Worm (Caenorhabditis elegans) whole organism, L1 larva: ENCODE measurements around the gene acr-2.

ENCODE experiments used
- C04F5.9 ChIP-seq: sonication (generic microtip); optimal IDR thresholded peaks from 2 replicates; lab custom pipeline; 2016; ENCODE audit warnings: missing genetic modification characterization, missing compliant biosample characterization
- C34B4.2 ChIP-seq: sonication (generic microtip); optimal IDR thresholded peaks from 2 replicates; lab custom pipeline; 2017; ENCODE audit warnings: mild to moderate bottlenecking, missing genetic modification characterization, missing compliant biosample characterization
- Y116A8C.19 ChIP-seq: sonication (generic microtip); optimal IDR thresholded peaks from 2 replicates; lab custom pipeline; 2016; ENCODE audit warnings: missing compliant biosample characterization, missing genetic modification characterization, borderline replicate concordance
- blmp-1 ChIP-seq: fragments of 150-350 bp; optimal IDR thresholded peaks from 2 replicates; lab custom pipeline; 2014; ENCODE audit warnings: missing biosample characterization, missing genetic modification characterization
- ceh-63 ChIP-seq: fragments of 200-800 bp; sonication (Bioruptor generic); optimal IDR thresholded peaks from 2 replicates; lab custom pipeline; 2018; ENCODE audit warnings: mild to moderate bottlenecking, missing genetic modification characterization, missing compliant biosample characterization
- ceh-82 ChIP-seq, 3 experiments: fragments of 150-350 bp in 1 of 3; sonication (generic microtip) in 2 of 3; optimal IDR thresholded peaks; 2 replicates each; lab custom pipeline; 2014 to 2017; ENCODE audit warnings: missing biosample characterization in 3 of 3, missing genetic modification characterization in 3 of 3
- ceh-88 ChIP-seq: fragments of 200-800 bp; sonication (Bioruptor generic); IDR thresholded peaks from 2 replicates; pipeline ENCODE4 v1.3.6; 2022; ENCODE audit warnings: missing genetic modification characterization, missing compliant biosample characterization
- ceh-90 ChIP-seq: sonication (generic microtip); optimal IDR thresholded peaks from 2 replicates; lab custom pipeline; 2016; ENCODE audit warnings: missing genetic modification characterization, missing compliant biosample characterization
- ces-1 ChIP-seq: fragments of 150-350 bp; optimal IDR thresholded peaks from 2 replicates; lab custom pipeline; 2014; ENCODE audit warnings: missing biosample characterization, missing genetic modification reagents, missing genetic modification characterization
- dsc-1 ChIP-seq: sonication (generic microtip); optimal IDR thresholded peaks from 2 replicates; lab custom pipeline; 2016; ENCODE audit warnings: mild to moderate bottlenecking, missing genetic modification characterization, missing compliant biosample characterization
- efl-1 ChIP-seq, 4 experiments: fragments of 150-350 bp; optimal IDR thresholded peaks in 3 of 4; peaks in 1 of 4; 1 replicate in 1 of 4; 2 replicates in 3 of 4; lab custom pipeline; 2014; ENCODE audit warnings: missing biosample characterization in 2 of 4, missing genetic modification characterization in 2 of 4, missing genetic modification reagents in 2 of 4
- efl-3 ChIP-seq: fragments of 200-800 bp; sonication (Bioruptor generic); optimal IDR thresholded peaks from 2 replicates; lab custom pipeline; 2018; ENCODE audit warnings: mild to moderate bottlenecking, missing genetic modification characterization, missing compliant biosample characterization
- elt-3 ChIP-seq, 6 experiments: fragments of 150-350 bp in 1 of 6; sonication (generic microtip); optimal IDR thresholded peaks; 2 replicates each; lab custom pipeline; 2017 to 2018; ENCODE audit warnings: missing biosample characterization in 6 of 6, missing genetic modification characterization in 6 of 6, inconsistent platforms in 1 of 6
- fkh-10 ChIP-seq: sonication (generic microtip); optimal IDR thresholded peaks from 2 replicates; lab custom pipeline; 2017; ENCODE audit warnings: missing biosample characterization, missing genetic modification reagents, missing genetic modification characterization
- fkh-4 ChIP-seq: sonication (generic microtip); optimal IDR thresholded peaks from 2 replicates; lab custom pipeline; 2016; ENCODE audit warnings: missing compliant biosample characterization, missing genetic modification characterization, borderline replicate concordance
- fkh-8 ChIP-seq: sonication (generic microtip); optimal IDR thresholded peaks from 2 replicates; lab custom pipeline; 2016; ENCODE audit warnings: mild to moderate bottlenecking, missing genetic modification characterization, missing compliant biosample characterization
- fos-1 ChIP-seq: fragments of 150-350 bp; optimal IDR thresholded peaks from 2 replicates; lab custom pipeline; 2014; ENCODE audit warnings: missing biosample characterization, missing genetic modification characterization
- grh-1 ChIP-seq: fragments of 200-800 bp; sonication (Bioruptor generic); IDR thresholded peaks from 2 replicates; pipeline ENCODE4 v1.3.6; 2022; ENCODE audit warnings: missing genetic modification reagents, missing genetic modification characterization, missing compliant biosample characterization
- hpl-2 ChIP-seq: fragments of 150-350 bp; optimal IDR thresholded peaks from 2 replicates; lab custom pipeline; 2014; ENCODE audit warnings: missing biosample characterization, missing genetic modification reagents, missing genetic modification characterization
- irx-1 ChIP-seq: sonication (generic microtip); optimal IDR thresholded peaks from 2 replicates; lab custom pipeline; 2016; ENCODE audit warnings: missing genetic modification characterization, missing compliant biosample characterization
- isw-1 ChIP-seq: fragments of 200-800 bp; sonication (Bioruptor generic); IDR thresholded peaks from 2 replicates; pipeline ENCODE4 v1.3.6; 2022; ENCODE audit warnings: missing genetic modification characterization, missing compliant biosample characterization
- jun-1 ChIP-seq: fragments of 150-350 bp; optimal IDR thresholded peaks from 2 replicates; lab custom pipeline; 2014; ENCODE audit warnings: missing biosample characterization, missing genetic modification reagents, missing genetic modification characterization
- lin-14 ChIP-seq: fragments of 200-800 bp; sonication (Bioruptor generic); optimal IDR thresholded peaks from 2 replicates; lab custom pipeline; 2018; ENCODE audit warnings: mild to moderate bottlenecking, missing genetic modification characterization, moderate library complexity, missing compliant biosample characterization
- lin-15B ChIP-seq: fragments of 150-350 bp; sonication (generic microtip); optimal IDR thresholded peaks from 3 replicates; lab custom pipeline; 2014; ENCODE audit warnings: missing biosample characterization, missing genetic modification characterization
- lin-35 ChIP-seq, 2 experiments: fragments of 150-350 bp; optimal IDR thresholded peaks; 2 replicates each; lab custom pipeline; 2014; ENCODE audit warnings: missing biosample characterization in 2 of 2, missing genetic modification characterization in 2 of 2, missing genetic modification reagents in 2 of 2
- lir-3 ChIP-seq: sonication (generic microtip); optimal IDR thresholded peaks from 2 replicates; lab custom pipeline; 2016; ENCODE audit warnings: mild to moderate bottlenecking, missing genetic modification characterization, moderate library complexity, missing compliant biosample characterization; ENCODE audit not compliant: poor library complexity
- lsy-2 ChIP-seq, 2 experiments: fragments of 150-350 bp; optimal IDR thresholded peaks; 2 replicates each; lab custom pipeline; 2014; ENCODE audit warnings: missing biosample characterization in 2 of 2, missing genetic modification characterization in 2 of 2
- mab-9 ChIP-seq: fragments of 200-800 bp; sonication (Bioruptor generic); IDR thresholded peaks from 2 replicates; pipeline ENCODE4 v1.3.6; 2022; ENCODE audit warnings: missing genetic modification reagents, missing genetic modification characterization, missing compliant biosample characterization
- nhr-11 ChIP-seq: fragments of 150-350 bp; optimal IDR thresholded peaks from 2 replicates; lab custom pipeline; 2014; ENCODE audit warnings: missing biosample characterization, missing genetic modification characterization
- nhr-19 ChIP-seq: fragments of 200-800 bp; sonication (Bioruptor generic); conservative IDR thresholded peaks from 2 replicates; pipeline ENCODE4 v1.3.6; 2022; ENCODE audit warnings: missing genetic modification characterization, missing compliant biosample characterization
- nhr-20 ChIP-seq: sonication (generic microtip); optimal IDR thresholded peaks from 2 replicates; lab custom pipeline; 2016; ENCODE audit warnings: mild to moderate bottlenecking, missing genetic modification characterization, missing compliant biosample characterization
- nhr-47 ChIP-seq: sonication (generic microtip); optimal IDR thresholded peaks from 2 replicates; lab custom pipeline; 2016; ENCODE audit warnings: mild to moderate bottlenecking, missing genetic modification characterization, moderate library complexity, missing compliant biosample characterization
- nhr-71 ChIP-seq: sonication (generic microtip); optimal IDR thresholded peaks from 2 replicates; lab custom pipeline; 2016; ENCODE audit warnings: mild to moderate bottlenecking, missing genetic modification characterization, moderate library complexity, missing compliant biosample characterization
- nhr-76 ChIP-seq: sonication (generic microtip); optimal IDR thresholded peaks from 2 replicates; lab custom pipeline; 2017; ENCODE audit warnings: missing biosample characterization, missing genetic modification characterization
- nhr-77 ChIP-seq: fragments of 150-350 bp; optimal IDR thresholded peaks from 2 replicates; lab custom pipeline; 2014; ENCODE audit warnings: missing biosample characterization, missing genetic modification characterization
- nhr-85 ChIP-seq: sonication (generic microtip); peaks from one replicate; lab custom pipeline; 2016; ENCODE audit warnings: missing genetic modification characterization, inconsistent platforms, missing compliant biosample characterization
- nhr-90 ChIP-seq: sonication (generic microtip); optimal IDR thresholded peaks from 2 replicates; lab custom pipeline; 2016; ENCODE audit warnings: mild to moderate bottlenecking, missing genetic modification characterization, missing compliant biosample characterization; ENCODE audit not compliant: poor library complexity
- pag-3 ChIP-seq: sonication (generic microtip); optimal IDR thresholded peaks from 2 replicates; lab custom pipeline; 2017; ENCODE audit warnings: missing genetic modification characterization, mild to moderate bottlenecking, missing compliant biosample characterization, antibody characterized with exemption, borderline replicate concordance; ENCODE audit not compliant: insufficient read depth
- pax-3 ChIP-seq: fragments of 200-800 bp; sonication (Bioruptor generic); optimal IDR thresholded peaks from 2 replicates; lab custom pipeline; 2018; ENCODE audit warnings: mild to moderate bottlenecking, missing genetic modification characterization, moderate library complexity, missing compliant biosample characterization
- rnt-1 ChIP-seq: sonication (generic microtip); optimal IDR thresholded peaks from 2 replicates; lab custom pipeline; 2016; ENCODE audit warnings: mild to moderate bottlenecking, missing genetic modification characterization, moderate library complexity, missing compliant biosample characterization
- skn-1 ChIP-seq: fragments of 150-350 bp; optimal IDR thresholded peaks from 2 replicates; lab custom pipeline; 2014; ENCODE audit warnings: missing biosample characterization, missing genetic modification characterization
- snpc-4 ChIP-seq: fragments of 150-350 bp; optimal IDR thresholded peaks from 2 replicates; lab custom pipeline; 2014; ENCODE audit warnings: missing biosample characterization, missing genetic modification characterization
- snu-23 ChIP-seq: sonication (generic microtip); optimal IDR thresholded peaks from 2 replicates; lab custom pipeline; 2016; ENCODE audit warnings: missing genetic modification characterization, missing compliant biosample characterization
- swsn-7 ChIP-seq: sonication (generic microtip); optimal IDR thresholded peaks from 2 replicates; lab custom pipeline; 2016; ENCODE audit warnings: missing genetic modification characterization, missing compliant biosample characterization
- tbx-2 ChIP-seq: sonication (generic microtip); optimal IDR thresholded peaks from 2 replicates; lab custom pipeline; 2016; ENCODE audit warnings: missing genetic modification characterization, missing compliant biosample characterization
- tlp-1 ChIP-seq: fragments of 150-350 bp; optimal IDR thresholded peaks from 2 replicates; lab custom pipeline; 2014; ENCODE audit warnings: missing biosample characterization, missing genetic modification characterization
- unc-130 ChIP-seq: fragments of 150-350 bp; optimal IDR thresholded peaks from 2 replicates; lab custom pipeline; 2017; ENCODE audit warnings: missing biosample characterization, missing genetic modification characterization, inconsistent platforms
- xbp-1 ChIP-seq: sonication (generic microtip); optimal IDR thresholded peaks from 2 replicates; lab custom pipeline; 2016; ENCODE audit warnings: missing genetic modification characterization, missing compliant biosample characterization
- zag-1 ChIP-seq: fragments of 150-350 bp; optimal IDR thresholded peaks from 2 replicates; lab custom pipeline; 2014; ENCODE audit warnings: missing biosample characterization, missing genetic modification characterization
- zip-4 ChIP-seq: fragments of 200-800 bp; sonication (Bioruptor generic); optimal IDR thresholded peaks from 2 replicates; lab custom pipeline; 2018; ENCODE audit warnings: mild to moderate bottlenecking, missing genetic modification characterization, moderate library complexity, missing compliant biosample characterization

acr-2 gene

DNA sequence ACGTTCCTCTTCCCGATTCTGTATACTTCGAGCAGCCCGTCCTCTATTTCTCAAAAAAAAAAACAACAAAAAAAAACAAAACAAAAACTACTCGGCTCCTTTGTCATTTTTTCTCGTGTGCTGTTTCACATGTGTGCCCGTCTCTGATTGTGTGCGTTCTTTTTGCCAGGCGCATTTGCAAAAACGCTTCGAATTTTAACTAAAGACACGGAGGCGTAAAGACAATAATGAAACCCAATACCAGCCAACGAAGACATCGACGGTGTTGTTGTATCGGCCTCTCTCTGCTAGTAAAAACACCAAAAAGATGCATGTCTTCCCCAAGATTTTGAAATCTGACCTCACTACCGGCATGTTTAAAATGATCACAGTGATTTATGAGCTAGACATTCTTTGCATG, 44.5 kb downstream of the acr-2 start:
- TF ChIP-seq zag-1 (tag; lab: Kevin White, UChicago) (no peak), nhr-11 (tag; lab: Kevin White, UChicago) (no peak), dsc-1 (tag; lab: Kevin White, UChicago) (no peak), lsy-2 (tag; optimal IDR thresholded peaks at IDR 0.05; lab: Kevin White, UChicago) (no peak), mab-9 (GFP tag; lab: Robert Waterston, UW) (no peak), skn-1 (no peak), nhr-19 (GFP tag; lab: Robert Waterston, UW) (no peak), tbx-2 (tag; lab: Kevin White, UChicago) (no peak), nhr-85 (tag; lab: Kevin White, UChicago) (peak; percentile 68), lin-14 (peak; percentile 28), pax-3 (tag; lab: Kevin White, UChicago) (no peak), fos-1 (no peak), ceh-88 (GFP tag; lab: Robert Waterston, UW) (no peak), nhr-47 (tag; lab: Kevin White, UChicago) (no peak), grh-1 (no peak), hpl-2 (GFP tag; lab: Kevin White, UChicago) (no peak), lin-15B (tag; lab: Kevin White, UChicago) (no peak), fkh-10 (GFP tag; lab: Kevin White, UChicago) (no peak), C34B4.2 (tag; lab: Kevin White, UChicago) (no peak), blmp-1 (tag; lab: Kevin White, UChicago) (peak; percentile 2), unc-130 (tag; lab: Kevin White, UChicago) (no peak), xbp-1 (tag; lab: Kevin White, UChicago) (no peak), nhr-90 (tag; lab: Kevin White, UChicago) (no peak), zip-4 (GFP tag; lab: Kevin White, UChicago) (no peak), swsn-7 (tag; lab: Kevin White, UChicago) (no peak), rnt-1 (tag; lab: Kevin White, UChicago) (no peak), efl-3 (GFP tag; lab: Kevin White, UChicago) (no peak), nhr-71 (tag; lab: Kevin White, UChicago) (peak; percentile 29), snu-23 (GFP tag; lab: Kevin White, UChicago) (no peak)

DNA sequence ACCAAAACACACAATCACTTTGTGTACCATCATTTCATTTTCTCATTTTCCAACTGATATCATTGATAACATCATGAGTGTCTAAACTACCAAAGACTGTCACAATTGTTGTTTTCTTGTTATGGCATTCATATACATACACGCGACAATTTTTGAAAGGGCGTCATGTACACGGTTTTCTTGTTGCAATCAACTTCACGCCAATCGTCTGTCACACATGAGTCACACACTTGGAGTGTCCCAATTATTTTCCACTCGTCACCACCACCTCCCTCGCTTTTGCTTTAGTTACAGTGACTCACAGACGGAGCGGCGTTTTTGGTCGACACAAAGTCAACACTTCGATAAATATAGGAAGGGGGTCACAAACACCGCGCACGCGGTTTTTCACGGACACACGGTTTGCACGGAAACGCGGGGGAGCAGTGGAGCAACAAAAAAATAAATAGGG, 45.6 kb downstream of the acr-2 start:
- TF ChIP-seq mab-9 (GFP tag; lab: Robert Waterston, UW) (no peak), lin-15B (tag; lab: Kevin White, UChicago) (no peak), nhr-77 (tag; lab: Kevin White, UChicago) (no peak), lin-35 (GFP tag; optimal IDR thresholded peaks at IDR 0.05; lab: Kevin White, UChicago) (peak in 1 of 2 experiments; percentile 66), unc-130 (tag; lab: Kevin White, UChicago) (no peak), jun-1 (tag; lab: Kevin White, UChicago) (peak; percentile 51), snu-23 (GFP tag; lab: Kevin White, UChicago) (peak; percentile 33), irx-1 (tag; lab: Kevin White, UChicago) (no peak), ceh-90 (no peak), nhr-19 (GFP tag; lab: Robert Waterston, UW) (peak; percentile 44), fkh-10 (GFP tag; lab: Kevin White, UChicago) (no peak), tlp-1 (tag; lab: Kevin White, UChicago) (no peak), isw-1 (GFP tag; lab: Robert Waterston, UW) (no peak), nhr-76 (tag; lab: Kevin White, UChicago) (no peak), nhr-85 (tag; lab: Kevin White, UChicago) (no peak), elt-3 (tag; optimal IDR thresholded peaks at IDR 0.05; lab: Kevin White, UChicago) (peak in 2 of 6 experiments; percentile 13 to 37), Y116A8C.19 (tag; lab: Kevin White, UChicago) (no peak), fos-1 (no peak), ces-1 (GFP tag; lab: Kevin White, UChicago) (no peak), efl-1 (optimal IDR thresholded peaks at IDR 0.05; lab: Kevin White, UChicago) (no peak), efl-1 (GFP tag; optimal IDR thresholded peaks at IDR 0.05 in 1 of 2; lab: Kevin White, UChicago) (peak in 1 of 2 experiments; percentile 64), snpc-4 (no peak), lir-3 (no peak), fkh-4 (tag; lab: Kevin White, UChicago) (no peak), fkh-8 (tag; lab: Kevin White, UChicago) (no peak), ceh-82 (tag; optimal IDR thresholded peaks at IDR 0.05; lab: Kevin White, UChicago) (no peak), pag-3 (no peak), ceh-63 (no peak), nhr-20 (peak; percentile 54), C04F5.9 (tag; lab: Kevin White, UChicago) (no peak)
